Worm (Caenorhabditis elegans) whole organism, early embryonic: Measurements from ENCODE around the gene ZK180.7.

Experiments used
- B0310.2 ChIP-seq: sonication (generic microtip); optimal IDR thresholded peaks from 2 replicates; lab custom pipeline; 2016; ENCODE audit warnings: mild to moderate bottlenecking, missing genetic modification characterization, missing compliant biosample characterization
- aly-1 ChIP-seq: sonication (generic microtip); optimal IDR thresholded peaks from 2 replicates; lab custom pipeline; 2016; ENCODE audit warnings: missing genetic modification characterization, missing compliant biosample characterization
- ama-1 ChIP-seq: fragments of 150-350 bp; optimal IDR thresholded peaks from 2 replicates; lab custom pipeline; 2014
- ceh-36 ChIP-seq: sonication (generic microtip); optimal IDR thresholded peaks from 2 replicates; lab custom pipeline; 2016; ENCODE audit warnings: missing genetic modification characterization, inconsistent platforms, missing compliant biosample characterization
- tbx-37 ChIP-seq: fragments of 200-800 bp; sonication (Bioruptor generic); conservative IDR thresholded peaks from 2 replicates; pipeline ENCODE4 v1.3.6; 2022; ENCODE audit warnings: missing genetic modification reagents, missing genetic modification characterization, missing compliant biosample characterization

- TF ChIP-seq ceh-36 (tag; lab: Kevin White, UChicago) = no peak
- no peak for TF ChIP-seq B0310.2
- no peak for TF ChIP-seq tbx-37 (GFP tag; lab: Robert Waterston, UW)
- TF ChIP-seq ama-1 (lab: Kevin White, UChicago) = no peak
- no peak for TF ChIP-seq aly-1
Observed at ce11 chrIV:4454330-4455173, 35.8 kb upstream of the ZK180.7 start, which contains the start of gene R08C7.11.
